Fruit fly (Drosophila melanogaster) whole organism, wandering third instar larva: ENCODE results near the gene Spn28Da.

Source experiments
- Abd-B ChIP-seq: fragments of >200 bp; optimal IDR thresholded peaks from 2 replicates; lab custom pipeline; 2017; ENCODE audit warnings: missing biosample characterization, missing genetic modification characterization
- CG32264 ChIP-seq: fragments of 200-800 bp; sonication (Bioruptor generic); optimal IDR thresholded peaks from 2 replicates; lab custom pipeline; 2016; ENCODE audit warnings: missing biosample characterization, missing genetic modification characterization
- CG9705 ChIP-seq: fragments of 200-800 bp; sonication (Bioruptor generic); optimal IDR thresholded peaks from 2 replicates; lab custom pipeline; 2018; ENCODE audit warnings: missing biosample characterization, mild to moderate bottlenecking, missing genetic modification characterization
- CrebA ChIP-seq: fragments of 200-800 bp; sonication (Bioruptor generic); optimal IDR thresholded peaks from 2 replicates; lab custom pipeline; 2016; ENCODE audit warnings: missing biosample characterization, mild to moderate bottlenecking, missing genetic modification characterization, borderline replicate concordance
- Dfd ChIP-seq: fragments of >200 bp; optimal IDR thresholded peaks from 2 replicates; lab custom pipeline; 2017; ENCODE audit warnings: missing biosample characterization, missing genetic modification characterization
- Dif ChIP-seq: fragments of 200-275, 200-300 bp; sonication (Bioruptor generic); optimal IDR thresholded peaks from 2 replicates; lab custom pipeline; 2018; ENCODE audit warnings: missing biosample characterization, missing genetic modification characterization; ENCODE audit not compliant: partially characterized antibody
- GATAd ChIP-seq: sonication (Bioruptor generic); optimal IDR thresholded peaks from 2 replicates; lab custom pipeline; 2016; ENCODE audit warnings: missing biosample characterization, missing genetic modification characterization
- HLH106 ChIP-seq: fragments of 200-800 bp; optimal IDR thresholded peaks from 3 replicates; lab custom pipeline; 2019; ENCODE audit warnings: missing biosample characterization, mild to moderate bottlenecking, missing genetic modification characterization, moderate library complexity
- Hr83 ChIP-seq: fragments of 200-300 bp; sonication (Bioruptor generic); optimal IDR thresholded peaks from 2 replicates; lab custom pipeline; 2016; ENCODE audit warnings: missing biosample characterization, mild to moderate bottlenecking, missing genetic modification characterization, moderate library complexity; ENCODE audit not compliant: poor library complexity, severe bottlenecking
- Jra ChIP-seq: sonication (Bioruptor generic); optimal IDR thresholded peaks from 2 replicates; lab custom pipeline; 2016; ENCODE audit warnings: missing biosample characterization, missing genetic modification characterization
- Mio ChIP-seq: sonication (Bioruptor generic); optimal IDR thresholded peaks from 2 replicates; lab custom pipeline; 2016; ENCODE audit warnings: missing biosample characterization, missing genetic modification characterization
- Myc ChIP-seq: fragments of >200 bp; optimal IDR thresholded peaks from 2 replicates; lab custom pipeline; 2017
- N ChIP-seq: fragments of >200 bp; optimal IDR thresholded peaks from 2 replicates; lab custom pipeline; 2018; ENCODE audit warnings: missing biosample characterization, missing external identifiers, missing genetic modification characterization
- Rel ChIP-seq, 2 experiments: fragments of 200-800 bp; sonication (Bioruptor generic) in 1 of 2; optimal IDR thresholded peaks; 2 replicates in 1 of 2; 3 replicates in 1 of 2; lab custom pipeline; 2016 to 2019; ENCODE audit warnings: mild to moderate bottlenecking in 2 of 2, missing biosample characterization in 2 of 2, missing genetic modification characterization in 2 of 2, moderate library complexity in 1 of 2
- Sp1 ChIP-seq: fragments of 200-800 bp; sonication (Bioruptor generic); optimal IDR thresholded peaks from 3 replicates; lab custom pipeline; 2019; ENCODE audit warnings: missing biosample characterization, mild to moderate bottlenecking, missing genetic modification characterization, moderate library complexity
- br ChIP-seq: fragments of 200-800 bp; sonication (Bioruptor generic); optimal IDR thresholded peaks from 2 replicates; lab custom pipeline; 2016; ENCODE audit warnings: missing biosample characterization, missing genetic modification characterization
- dmrt93B ChIP-seq: fragments of 200-800 bp; sonication (Bioruptor generic); optimal IDR thresholded peaks from 2 replicates; lab custom pipeline; 2018; ENCODE audit warnings: missing biosample characterization, mild to moderate bottlenecking, missing genetic modification characterization
- ey ChIP-seq: fragments of 200-800 bp; sonication (Bioruptor generic); optimal IDR thresholded peaks from 2 replicates; lab custom pipeline; 2016; ENCODE audit warnings: missing biosample characterization, missing genetic modification characterization
- foxo ChIP-seq, 2 experiments: fragments of 200-800 bp; sonication (Bioruptor generic); optimal IDR thresholded peaks; 2 replicates in 1 of 2; 3 replicates in 1 of 2; lab custom pipeline; 2016 to 2017; ENCODE audit warnings: missing biosample characterization in 2 of 2, missing genetic modification characterization in 2 of 2
- h ChIP-seq: fragments of 200-800 bp; sonication (Bioruptor generic); optimal IDR thresholded peaks from 3 replicates; lab custom pipeline; 2016; ENCODE audit warnings: missing biosample characterization, mild to moderate bottlenecking, missing genetic modification characterization
- lola ChIP-seq: fragments of >200 bp; optimal IDR thresholded peaks from 2 replicates; lab custom pipeline; 2017; ENCODE audit warnings: missing biosample characterization, missing genetic modification characterization
- psq ChIP-seq: fragments of 200-800 bp; sonication (Bioruptor generic); optimal IDR thresholded peaks from 3 replicates; lab custom pipeline; 2017; ENCODE audit warnings: missing biosample characterization, mild to moderate bottlenecking, missing genetic modification characterization, moderate library complexity
- rgr ChIP-seq: fragments of 200-800 bp; sonication (Bioruptor generic); optimal IDR thresholded peaks from 3 replicates; lab custom pipeline; 2016; ENCODE audit warnings: missing biosample characterization, mild to moderate bottlenecking, missing genetic modification characterization
- sage ChIP-seq: fragments of 200-800 bp; sonication (Bioruptor generic); optimal IDR thresholded peaks from 2 replicates; lab custom pipeline; 2016; ENCODE audit warnings: missing biosample characterization, mild to moderate bottlenecking, missing genetic modification characterization
- tai ChIP-seq: sonication (Bioruptor generic); optimal IDR thresholded peaks from 2 replicates; lab custom pipeline; 2016; ENCODE audit warnings: missing biosample characterization, missing genetic modification characterization
- usp ChIP-seq: fragments of >200 bp; optimal IDR thresholded peaks from 2 replicates; lab custom pipeline; 2017; ENCODE audit warnings: missing biosample characterization, missing genetic modification characterization
- woc ChIP-seq: sonication (Bioruptor generic); optimal IDR thresholded peaks from 2 replicates; lab custom pipeline; 2016; ENCODE audit warnings: missing biosample characterization, mild to moderate bottlenecking, missing genetic modification characterization

Gene Spn28Da

dm6 chr2L:7879292-7879894 lies 9.5 kb downstream of the Spn28Da start, which contains the start of gene spz3:
Gene spz3 (minus strand): TSS chr2L:7879552.
- TF ChIP-seq tai (GFP tag; lab: Kevin White, UChicago) = no peak
- TF ChIP-seq br (GFP tag; lab: Kevin White, UChicago) = no peak
- TF ChIP-seq Dif = peak; percentile 8
- no peak for TF ChIP-seq Rel (GFP tag; optimal IDR thresholded peaks at IDR 0.05; lab: Kevin White, UChicago)
- TF ChIP-seq Rel (tag; optimal IDR thresholded peaks at IDR 0.05; lab: Kevin White, UChicago) = peak; percentile 35
- TF ChIP-seq CG32264 (GFP tag; lab: Kevin White, UChicago) = no peak
- TF ChIP-seq Hr83 = no peak
- no peak for TF ChIP-seq N
- peak; percentile 25 for TF ChIP-seq h (GFP tag; lab: Kevin White, UChicago)
- TF ChIP-seq CrebA (GFP tag; lab: Kevin White, UChicago) = peak; percentile 50
- TF ChIP-seq woc (GFP tag; lab: Kevin White, UChicago) = peak; percentile 2
- peak; percentile 74 for TF ChIP-seq Sp1 (GFP tag; lab: Kevin White, UChicago)
- TF ChIP-seq foxo (GFP tag; optimal IDR thresholded peaks at IDR 0.05; lab: Kevin White, UChicago) = no peak
- TF ChIP-seq GATAd (GFP tag; lab: Kevin White, UChicago) = no peak
- TF ChIP-seq sage (GFP tag; lab: Kevin White, UChicago) = peak; percentile 13
- TF ChIP-seq, all 38 proteins: peak for 7

dm6 chr2L:7878372-7878771 lies 10.6 kb downstream of the Spn28Da start:
- TF ChIP-seq h (GFP tag; lab: Kevin White, UChicago) = no peak
- TF ChIP-seq Dfd (GFP tag; lab: Kevin White, UChicago) = peak; percentile 91
- no peak for TF ChIP-seq GATAd (GFP tag; lab: Kevin White, UChicago)
- TF ChIP-seq Myc = no peak
- TF ChIP-seq, all 38 proteins: peak for 1

- TF ChIP-seq lola (GFP tag; lab: Kevin White, UChicago) (no peak), usp (GFP tag; lab: Kevin White, UChicago) (no peak), rgr (GFP tag; lab: Kevin White, UChicago) (no peak), Myc (no peak), psq (GFP tag; lab: Kevin White, UChicago) (no peak), Rel (GFP tag; optimal IDR thresholded peaks at IDR 0.05; lab: Kevin White, UChicago) (no peak), Rel (tag; optimal IDR thresholded peaks at IDR 0.05; lab: Kevin White, UChicago) (no peak), tai (GFP tag; lab: Kevin White, UChicago) (no peak), Jra (GFP tag; lab: Kevin White, UChicago) (no peak), Mio (no peak), ey (no peak), foxo (GFP tag; optimal IDR thresholded peaks at IDR 0.05; lab: Kevin White, UChicago) (no peak)
Measured at dm6 chr2L:7876520-7877232, 12.3 kb downstream of the Spn28Da start.

- no peak for TF ChIP-seq Hr83
- TF ChIP-seq Rel (GFP tag; optimal IDR thresholded peaks at IDR 0.05; lab: Kevin White, UChicago) = no peak
- TF ChIP-seq Rel (tag; optimal IDR thresholded peaks at IDR 0.05; lab: Kevin White, UChicago) = no peak
- TF ChIP-seq rgr (GFP tag; lab: Kevin White, UChicago) = peak; percentile 9
- no peak for TF ChIP-seq Dif
- no peak for TF ChIP-seq dmrt93B (GFP tag; lab: Kevin White, UChicago)
- TF ChIP-seq h (GFP tag; lab: Kevin White, UChicago) = peak; percentile 45
- TF ChIP-seq CG32264 (GFP tag; lab: Kevin White, UChicago) = no peak
- peak; percentile 12 for TF ChIP-seq psq (GFP tag; lab: Kevin White, UChicago)
- TF ChIP-seq sage (GFP tag; lab: Kevin White, UChicago) = peak; percentile 5
- TF ChIP-seq lola (GFP tag; lab: Kevin White, UChicago) = no peak
- TF ChIP-seq foxo (GFP tag; optimal IDR thresholded peaks at IDR 0.05; lab: Kevin White, UChicago) = peak in 1 of 2 experiments; percentile 38
- peak; percentile 48 for TF ChIP-seq HLH106 (tag; lab: Kevin White, UChicago)
- TF ChIP-seq tai (GFP tag; lab: Kevin White, UChicago) = no peak
- TF ChIP-seq Sp1 (GFP tag; lab: Kevin White, UChicago) = peak; percentile 38
Measured at dm6 chr2L:7875676-7876075, 13.3 kb downstream of the Spn28Da start.

dm6 chr2L:7872680-7873079 lies 16.2 kb downstream of the Spn28Da start:
- TF ChIP-seq Abd-B (GFP tag; lab: Kevin White, UChicago) (no peak), Rel (GFP tag; optimal IDR thresholded peaks at IDR 0.05; lab: Kevin White, UChicago) (no peak), Rel (tag; optimal IDR thresholded peaks at IDR 0.05; lab: Kevin White, UChicago) (peak; percentile 16), CG9705 (GFP tag; lab: Kevin White, UChicago) (no peak), psq (GFP tag; lab: Kevin White, UChicago) (no peak), h (GFP tag; lab: Kevin White, UChicago) (no peak)
